Worm (Caenorhabditis elegans): ENCODE measurements around the gene M03B6.1.

Gene M03B6.1

DNA sequence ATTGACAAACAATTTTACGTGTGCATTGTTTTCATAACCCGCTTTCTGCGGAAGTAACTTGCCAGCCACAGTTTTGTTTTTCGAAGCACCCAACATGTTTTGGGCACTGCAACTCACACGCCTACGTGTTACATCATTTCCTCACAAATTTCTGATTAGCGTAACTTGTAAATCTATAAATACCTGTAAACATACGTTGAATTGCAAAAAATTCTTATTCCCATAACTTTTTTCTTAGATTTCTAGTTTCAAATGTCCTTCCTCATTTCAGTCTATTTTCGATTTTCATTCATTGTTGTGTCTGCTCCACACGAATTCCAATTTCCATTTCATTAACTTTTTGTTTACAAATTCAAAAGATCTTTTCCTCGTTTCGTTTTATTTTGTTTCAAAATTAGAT, 1.1 kb upstream of the M03B6.1 start:
- TF ChIP-seq ztf-23 (GFP tag; IDR thresholded peaks at IDR 0.05) (no peak), flt-1 (GFP tag; IDR thresholded peaks at IDR 0.05) (no peak), ztf-29 (GFP tag; IDR thresholded peaks at IDR 0.05) (no peak), tab-1 (GFP tag; IDR thresholded peaks at IDR 0.05) (no peak)

DNA sequence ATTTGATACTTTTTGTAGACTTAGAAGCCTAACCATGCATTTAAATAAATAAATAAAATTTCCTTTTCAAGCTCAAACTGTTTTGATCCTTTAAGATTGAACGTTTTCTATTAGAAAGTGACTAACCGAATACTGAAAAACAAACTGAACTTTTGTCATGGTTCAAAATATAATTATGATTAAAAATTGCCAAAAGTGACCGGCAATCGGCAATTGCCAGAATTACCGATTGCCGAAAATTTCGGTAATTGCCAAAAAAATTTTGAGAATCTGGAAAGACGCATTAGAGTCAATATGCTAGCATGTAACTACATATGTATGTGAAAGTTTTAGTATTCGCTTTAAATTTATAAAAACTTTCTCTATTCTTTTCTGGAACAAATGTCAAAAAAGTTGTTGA, 2.3 kb downstream of the M03B6.1 start, which contains the start of gene M03B6.5:
Gene M03B6.5 (plus strand): TSS at position 301 of the 400 bp plus-strand sequence.
- TF ChIP-seq tab-1 (GFP tag; IDR thresholded peaks at IDR 0.05) (no peak), flt-1 (GFP tag; IDR thresholded peaks at IDR 0.05) (no peak)

DNA sequence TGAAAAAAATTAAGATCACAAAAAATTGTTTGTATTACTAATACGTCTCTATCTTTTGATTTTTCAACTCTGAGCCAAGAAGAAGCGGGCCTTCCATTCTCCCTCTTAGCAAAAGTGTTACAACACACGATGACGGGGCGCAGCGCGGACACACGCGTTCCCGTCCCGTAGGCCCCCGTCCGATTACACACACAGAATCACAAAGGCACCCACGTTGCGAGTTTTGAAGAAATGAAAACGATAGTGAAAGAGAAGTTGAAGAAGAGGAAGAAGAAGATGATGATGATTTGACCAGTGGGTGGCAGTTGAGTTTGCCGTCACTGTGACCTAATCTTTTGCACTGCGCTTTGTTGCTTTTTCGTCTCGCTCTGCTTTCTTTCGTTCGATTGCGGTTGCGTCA, 4.6 kb downstream of the M03B6.1 start:
- no peak for TF ChIP-seq klf-2 (GFP tag; conservative IDR thresholded peaks at IDR 0.05)
- TF ChIP-seq flt-1 (GFP tag; IDR thresholded peaks at IDR 0.05) = no peak
- no peak for TF ChIP-seq T22C8.4 (GFP tag; IDR thresholded peaks at IDR 0.05)
- TF ChIP-seq ref-1 (GFP tag; conservative IDR thresholded peaks at IDR 0.05) = no peak
- TF ChIP-seq cog-1 (tag; optimal IDR thresholded peaks at IDR 0.05) = no peak
- no peak for TF ChIP-seq tab-1 (GFP tag; IDR thresholded peaks at IDR 0.05)
- TF ChIP-seq ztf-23 (GFP tag; IDR thresholded peaks at IDR 0.05) = no peak
- TF ChIP-seq ztf-29 (GFP tag; IDR thresholded peaks at IDR 0.05) = no peak
- no peak for TF ChIP-seq med-1 (GFP tag; optimal IDR thresholded peaks at IDR 0.05; ENCODE audit: insufficient read depth)

DNA sequence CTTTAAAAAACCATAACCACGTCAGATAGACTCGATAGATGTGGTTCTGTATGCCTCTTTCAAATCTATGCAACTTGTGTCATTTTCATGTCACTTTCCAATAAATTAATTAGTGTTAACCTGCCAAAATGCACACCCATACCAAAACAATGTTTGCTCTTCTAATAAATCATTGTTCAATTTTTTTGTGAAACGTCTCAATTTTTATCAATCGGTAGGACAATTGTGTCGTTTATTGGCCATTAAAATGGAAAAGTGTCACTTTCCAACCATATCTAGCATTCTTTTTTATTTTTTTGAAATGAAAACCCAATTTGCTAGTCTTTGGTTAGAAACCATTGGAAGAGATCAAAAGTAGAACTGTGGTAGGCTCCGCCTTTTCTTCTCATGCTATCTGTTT, 8.9 kb downstream of the M03B6.1 start:
- no peak for TF ChIP-seq klf-2 (GFP tag; conservative IDR thresholded peaks at IDR 0.05)
- TF ChIP-seq ztf-29 (GFP tag; IDR thresholded peaks at IDR 0.05) = no peak
- no peak for TF ChIP-seq tab-1 (GFP tag; IDR thresholded peaks at IDR 0.05)
- TF ChIP-seq ztf-23 (GFP tag; IDR thresholded peaks at IDR 0.05) = no peak
- TF ChIP-seq cog-1 (tag; optimal IDR thresholded peaks at IDR 0.05) = no peak
- TF ChIP-seq ref-1 (GFP tag; conservative IDR thresholded peaks at IDR 0.05) = no peak
- no peak for TF ChIP-seq flt-1 (GFP tag; IDR thresholded peaks at IDR 0.05)
- no peak for TF ChIP-seq med-1 (GFP tag; optimal IDR thresholded peaks at IDR 0.05; ENCODE audit: insufficient read depth)
- TF ChIP-seq T22C8.4 (GFP tag; IDR thresholded peaks at IDR 0.05) = no peak

DNA sequence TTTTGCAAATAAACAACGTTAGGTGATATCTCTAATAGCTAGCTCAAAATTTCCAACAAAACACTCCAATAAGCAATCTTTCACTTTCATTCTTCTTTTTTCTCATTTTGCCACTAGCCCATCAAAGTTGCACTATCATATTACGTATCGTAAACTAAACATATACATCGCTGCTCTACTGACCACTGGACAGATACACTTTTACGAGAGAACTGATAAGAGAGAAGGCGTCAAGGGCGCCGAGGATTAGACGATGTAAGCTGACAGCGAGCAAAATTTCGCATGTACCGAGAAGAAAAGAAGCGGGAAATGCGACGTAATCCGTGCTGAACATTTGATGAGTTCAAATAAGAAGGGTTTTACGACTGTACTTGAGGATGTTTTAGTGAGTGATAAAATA, 10.2 kb downstream of the M03B6.1 start:
- no peak for TF ChIP-seq T22C8.4 (GFP tag; IDR thresholded peaks at IDR 0.05)
- no peak for TF ChIP-seq cog-1 (tag; optimal IDR thresholded peaks at IDR 0.05)
- no peak for TF ChIP-seq ref-1 (GFP tag; conservative IDR thresholded peaks at IDR 0.05)
- TF ChIP-seq klf-2 (GFP tag; conservative IDR thresholded peaks at IDR 0.05) = no peak
- TF ChIP-seq flt-1 (GFP tag; IDR thresholded peaks at IDR 0.05) = no peak
- no peak for TF ChIP-seq med-1 (GFP tag; optimal IDR thresholded peaks at IDR 0.05; ENCODE audit: insufficient read depth)
- TF ChIP-seq ztf-23 (GFP tag; IDR thresholded peaks at IDR 0.05) = no peak
- TF ChIP-seq ztf-29 (GFP tag; IDR thresholded peaks at IDR 0.05) = no peak
- TF ChIP-seq tab-1 (GFP tag; IDR thresholded peaks at IDR 0.05) = no peak

DNA sequence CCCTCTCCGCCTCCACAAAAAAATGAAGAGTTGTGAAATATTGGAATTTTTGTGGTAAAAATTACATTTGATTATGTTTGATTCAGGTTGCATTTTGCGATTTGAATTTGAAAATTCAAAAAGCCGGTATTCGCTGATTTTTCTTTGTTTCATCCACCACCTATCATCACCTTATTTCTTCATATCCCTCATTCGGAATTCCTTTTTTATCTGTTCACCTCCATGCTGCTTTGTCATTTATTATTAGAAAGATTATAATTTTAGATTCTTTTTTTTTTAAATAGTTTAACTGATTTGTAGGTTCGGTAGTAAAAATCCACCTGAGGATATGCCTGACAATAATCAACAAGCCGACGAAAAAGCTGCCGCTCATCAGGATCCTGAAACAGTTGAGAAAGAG, 11.2 kb downstream of the M03B6.1 start, which contains the start of gene mct-3:
Gene mct-3 (plus strand): TSS at position 301 of the 400 bp plus-strand sequence.
- TF ChIP-seq ztf-29 (GFP tag; IDR thresholded peaks at IDR 0.05) = no peak
- TF ChIP-seq T22C8.4 (GFP tag; IDR thresholded peaks at IDR 0.05) = no peak
- no peak for TF ChIP-seq med-1 (GFP tag; optimal IDR thresholded peaks at IDR 0.05; ENCODE audit: insufficient read depth)
- TF ChIP-seq cog-1 (tag; optimal IDR thresholded peaks at IDR 0.05) = no peak
- TF ChIP-seq ref-1 (GFP tag; conservative IDR thresholded peaks at IDR 0.05) = no peak
- TF ChIP-seq flt-1 (GFP tag; IDR thresholded peaks at IDR 0.05) = no peak
- TF ChIP-seq klf-2 (GFP tag; conservative IDR thresholded peaks at IDR 0.05) = no peak
- TF ChIP-seq tab-1 (GFP tag; IDR thresholded peaks at IDR 0.05) = no peak
- no peak for TF ChIP-seq ztf-23 (GFP tag; IDR thresholded peaks at IDR 0.05)

DNA sequence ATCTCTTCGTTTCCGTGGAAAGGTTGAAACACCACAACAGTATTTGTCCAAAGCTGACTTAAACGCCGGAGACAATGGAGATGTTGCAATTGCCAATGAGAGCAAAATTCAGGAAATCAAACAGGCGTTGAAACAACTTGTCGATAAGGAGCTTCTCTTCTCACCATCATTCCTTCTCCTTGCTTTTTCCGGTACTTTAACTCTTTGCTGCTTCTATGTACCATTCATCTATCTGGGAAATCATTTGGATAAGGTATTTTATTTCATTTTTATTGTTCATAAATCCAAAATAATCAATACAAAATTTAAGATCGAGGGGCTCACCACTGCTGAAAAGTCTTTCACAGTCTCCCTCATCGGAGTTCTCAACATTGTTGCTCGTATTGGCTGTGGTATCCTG, 14.5 kb downstream of the M03B6.1 start:
- TF ChIP-seq tab-1 (GFP tag; IDR thresholded peaks at IDR 0.05) (no peak), cog-1 (tag; optimal IDR thresholded peaks at IDR 0.05) (no peak), ref-1 (GFP tag; conservative IDR thresholded peaks at IDR 0.05) (no peak), flt-1 (GFP tag; IDR thresholded peaks at IDR 0.05) (no peak), ztf-23 (GFP tag; IDR thresholded peaks at IDR 0.05) (no peak), med-1 (GFP tag; optimal IDR thresholded peaks at IDR 0.05; ENCODE audit: insufficient read depth) (no peak), T22C8.4 (GFP tag; IDR thresholded peaks at IDR 0.05) (no peak), ztf-29 (GFP tag; IDR thresholded peaks at IDR 0.05) (no peak), klf-2 (GFP tag; conservative IDR thresholded peaks at IDR 0.05) (no peak)

DNA sequence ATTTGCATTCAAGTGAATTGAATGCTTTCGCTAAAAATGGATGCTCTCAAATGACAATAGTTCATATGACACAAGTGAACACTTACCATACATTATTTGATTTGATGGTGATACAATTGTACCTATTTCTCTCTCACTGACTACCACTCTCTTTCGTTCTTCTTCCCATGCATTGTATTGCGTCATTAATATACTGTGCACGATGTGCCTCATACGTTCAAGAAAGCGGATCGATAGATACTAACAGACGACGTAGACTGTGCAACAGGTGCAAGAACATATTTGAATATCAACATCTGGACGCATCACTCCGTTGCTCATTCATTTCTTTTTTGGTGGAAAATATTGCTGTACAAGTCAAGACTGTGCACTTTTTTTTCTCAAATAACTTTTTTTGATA, 17.3 kb downstream of the M03B6.1 start, which contains the start of gene M03B6.4:
Gene M03B6.4 (plus strand): TSS at position 149 of the 400 bp plus-strand sequence.
- TF ChIP-seq med-1 (GFP tag; optimal IDR thresholded peaks at IDR 0.05; ENCODE audit: insufficient read depth) (no peak), flt-1 (GFP tag; IDR thresholded peaks at IDR 0.05) (no peak), cog-1 (tag; optimal IDR thresholded peaks at IDR 0.05) (no peak), tab-1 (GFP tag; IDR thresholded peaks at IDR 0.05) (no peak), ztf-23 (GFP tag; IDR thresholded peaks at IDR 0.05) (no peak)

DNA sequence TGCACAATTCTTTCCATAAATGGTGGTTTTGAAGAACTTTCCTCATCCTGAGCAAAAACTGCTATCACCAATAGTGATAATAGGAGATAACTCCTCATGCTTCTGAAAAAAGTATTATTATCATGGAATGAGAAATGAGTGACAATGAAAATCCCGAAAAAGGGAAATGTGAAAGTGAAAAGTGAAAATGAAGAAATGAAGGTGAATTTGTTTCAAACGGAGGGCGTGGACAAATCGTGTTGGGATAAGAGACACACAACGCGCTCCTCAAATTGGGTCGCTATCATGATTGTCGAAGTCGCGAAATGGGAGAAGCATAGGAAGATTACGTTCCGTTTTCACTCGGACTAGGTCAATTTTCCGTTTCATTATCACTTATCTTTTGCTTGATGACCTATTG, 22.8 kb downstream of the M03B6.1 start, which contains the start of gene M03B6.3:
Gene M03B6.3 (minus strand): TSS at position 102 of the 400 bp plus-strand sequence.
- TF ChIP-seq ztf-23 (GFP tag; IDR thresholded peaks at IDR 0.05) = no peak
- TF ChIP-seq T22C8.4 (GFP tag; IDR thresholded peaks at IDR 0.05) = no peak
- no peak for TF ChIP-seq flt-1 (GFP tag; IDR thresholded peaks at IDR 0.05)
- no peak for TF ChIP-seq tab-1 (GFP tag; IDR thresholded peaks at IDR 0.05)

DNA sequence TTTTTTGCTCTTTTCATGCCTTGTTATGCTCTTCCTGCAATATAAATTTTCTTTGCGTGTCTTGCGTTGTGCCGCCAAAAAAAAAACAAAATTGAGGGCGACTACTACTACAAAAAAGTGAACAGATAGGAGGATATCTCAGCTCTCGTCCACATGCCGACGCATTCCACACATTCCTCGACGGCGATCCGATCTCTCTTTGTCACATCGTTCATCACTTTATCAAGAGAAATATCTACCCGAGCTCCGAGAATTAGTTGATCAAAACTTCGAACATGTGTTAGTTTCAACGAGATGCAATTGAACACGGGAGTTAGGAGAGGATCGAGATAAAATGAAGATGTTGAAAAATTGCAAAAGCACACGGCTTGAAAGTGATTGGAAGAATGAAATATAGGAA, 29.7 kb downstream of the M03B6.1 start:
- TF ChIP-seq med-1 (GFP tag; optimal IDR thresholded peaks at IDR 0.05; ENCODE audit: insufficient read depth) (no peak), cog-1 (tag; optimal IDR thresholded peaks at IDR 0.05) (no peak), flt-1 (GFP tag; IDR thresholded peaks at IDR 0.05) (no peak), T22C8.4 (GFP tag; IDR thresholded peaks at IDR 0.05) (no peak), tab-1 (GFP tag; IDR thresholded peaks at IDR 0.05) (no peak), ztf-23 (GFP tag; IDR thresholded peaks at IDR 0.05) (no peak), ztf-29 (GFP tag; IDR thresholded peaks at IDR 0.05) (no peak), ref-1 (GFP tag; conservative IDR thresholded peaks at IDR 0.05) (no peak), klf-2 (GFP tag; conservative IDR thresholded peaks at IDR 0.05) (no peak)
